Fruit fly (Drosophila melanogaster) whole organism, embryonic: ENCODE measurements around the gene LysRS.

ENCODE experiments used
- Antp ChIP-seq: fragments of 200-800 bp; sonication (Bioruptor generic); optimal IDR thresholded peaks from 3 replicates; lab custom pipeline; 2016; ENCODE audit warnings: missing biosample characterization, missing genetic modification characterization
- Atf6 ChIP-seq: fragments of 200-800 bp; sonication (Bioruptor generic); IDR thresholded peaks from 2 replicates; pipeline ENCODE4 v1.3.6; 2022; ENCODE audit warnings: missing biosample characterization, missing genetic modification characterization
- CG10147 ChIP-seq: fragments of 200-800 bp; sonication (Bioruptor generic); optimal IDR thresholded peaks from 2 replicates; lab custom pipeline; 2019; ENCODE audit warnings: missing biosample characterization, mild to moderate bottlenecking, missing genetic modification characterization, moderate library complexity
- CG10267 ChIP-seq: fragments of 200-800 bp; sonication (Bioruptor generic); optimal IDR thresholded peaks from 2 replicates; lab custom pipeline; 2018; ENCODE audit warnings: missing biosample characterization, mild to moderate bottlenecking, missing genetic modification characterization, moderate library complexity
- CG10979 ChIP-seq: fragments of 200-800 bp; sonication (Bioruptor generic); optimal IDR thresholded peaks from 2 replicates; lab custom pipeline; 2018; ENCODE audit warnings: missing biosample characterization, mild to moderate bottlenecking, missing genetic modification characterization, moderate library complexity
- CG11398 ChIP-seq: fragments of 200-800 bp; sonication (Bioruptor generic); optimal IDR thresholded peaks from 2 replicates; lab custom pipeline; 2016; ENCODE audit warnings: missing biosample characterization, missing genetic modification characterization
- CG13287 ChIP-seq: fragments of 200-800 bp; sonication (Bioruptor generic); IDR thresholded peaks from 2 replicates; pipeline ENCODE4 v1.3.6; 2022; ENCODE audit warnings: missing biosample characterization, missing genetic modification characterization; ENCODE audit not compliant: partially characterized antibody
- CG1603 ChIP-seq: fragments of 200-800 bp; sonication (Bioruptor generic); optimal IDR thresholded peaks from 2 replicates; lab custom pipeline; 2019; ENCODE audit warnings: missing biosample characterization, mild to moderate bottlenecking, missing genetic modification characterization, moderate library complexity
- CG1647 ChIP-seq: fragments of 200-800 bp; sonication (Bioruptor generic); optimal IDR thresholded peaks from 3 replicates; lab custom pipeline; 2016; ENCODE audit warnings: missing biosample characterization, missing genetic modification characterization
- CG17385 ChIP-seq: fragments of 200-800 bp; sonication (Bioruptor generic); optimal IDR thresholded peaks from 3 replicates; lab custom pipeline; 2018; ENCODE audit warnings: missing biosample characterization, mild to moderate bottlenecking, missing genetic modification characterization
- CG34224 ChIP-seq: fragments of 200-800 bp; sonication (Bioruptor generic); IDR thresholded peaks from 3 replicates; pipeline ENCODE4 v1.3.6; 2022; ENCODE audit warnings: missing biosample characterization, missing genetic modification characterization; ENCODE audit not compliant: partially characterized antibody
- CG6272 ChIP-seq: fragments of 200-800 bp; sonication (Bioruptor generic); IDR thresholded peaks from 2 replicates; pipeline ENCODE4 v1.3.6; 2022; ENCODE audit warnings: missing biosample characterization, missing genetic modification characterization
- CG6813 ChIP-seq: fragments of 200-800 bp; sonication (Bioruptor generic); optimal IDR thresholded peaks from 2 replicates; lab custom pipeline; 2017; ENCODE audit warnings: missing biosample characterization, missing genetic modification characterization, mild to moderate bottlenecking, moderate library complexity, missing genetic modification reagents
- CG7357 ChIP-seq: fragments of 200-800 bp; sonication (Bioruptor generic); IDR thresholded peaks from 3 replicates; pipeline ENCODE4 v1.3.6; 2022; ENCODE audit warnings: missing biosample characterization, missing genetic modification characterization
- CG7963 ChIP-seq: fragments of 200-800 bp; sonication (Bioruptor generic); IDR thresholded peaks from 3 replicates; pipeline ENCODE4 v1.3.6; 2022; ENCODE audit warnings: missing biosample characterization, missing genetic modification characterization; ENCODE audit not compliant: partially characterized antibody
- CG9876 ChIP-seq: fragments of 200-800 bp; sonication (Bioruptor generic); optimal IDR thresholded peaks from 2 replicates; lab custom pipeline; 2016; ENCODE audit warnings: missing biosample characterization, missing genetic modification characterization
- D ChIP-seq, 2 experiments: fragments of 200-800 bp in 1 of 2; fragments of >200 bp in 1 of 2; sonication (Bioruptor generic) in 1 of 2; optimal IDR thresholded peaks; 2 replicates in 1 of 2; 3 replicates in 1 of 2; lab custom pipeline; 2017; ENCODE audit warnings: mild to moderate bottlenecking in 1 of 2, missing biosample characterization in 1 of 2, missing genetic modification characterization in 1 of 2, missing genetic modification reagents in 1 of 2
- Deaf1 ChIP-seq: fragments of 200-800 bp; optimal IDR thresholded peaks from 3 replicates; lab custom pipeline; 2019; ENCODE audit warnings: missing biosample characterization, mild to moderate bottlenecking, missing genetic modification characterization, moderate library complexity
- Dek ChIP-seq: fragments of 200-800 bp; sonication (Bioruptor generic); optimal IDR thresholded peaks from 3 replicates; lab custom pipeline; 2019; ENCODE audit warnings: missing biosample characterization, mild to moderate bottlenecking, missing genetic modification characterization, moderate library complexity
- Drgx ChIP-seq: fragments of 200-800 bp; sonication (Bioruptor generic); IDR thresholded peaks from 2 replicates; pipeline ENCODE4 v1.3.6; 2022; ENCODE audit warnings: missing biosample characterization, missing genetic modification characterization
- GATAe ChIP-seq: fragments of 200-800 bp; sonication (Bioruptor generic); conservative IDR thresholded peaks from 2 replicates; pipeline ENCODE4 v1.3.6; 2022; ENCODE audit warnings: missing biosample characterization, missing genetic modification characterization
- H15 ChIP-seq: fragments of 200-800 bp; sonication (Bioruptor generic); IDR thresholded peaks from 3 replicates; pipeline ENCODE4 v1.3.6; 2022; ENCODE audit warnings: missing biosample characterization, missing genetic modification characterization
- H2.0 ChIP-seq: fragments of 200-800 bp; sonication (Bioruptor generic); IDR thresholded peaks from 2 replicates; pipeline ENCODE4 v1.3.6; 2022; ENCODE audit warnings: missing biosample characterization, missing genetic modification characterization
- HLH54F ChIP-seq: fragments of 200-800 bp; sonication (Bioruptor generic); optimal IDR thresholded peaks from 3 replicates; lab custom pipeline; 2016; ENCODE audit warnings: missing biosample characterization, missing genetic modification characterization
- NK7.1 ChIP-seq: fragments of 200-800 bp; sonication (Bioruptor generic); optimal IDR thresholded peaks from 3 replicates; lab custom pipeline; 2016; ENCODE audit warnings: missing biosample characterization, missing genetic modification characterization
- Nf-YB ChIP-seq: fragments of 200-800 bp; sonication (Bioruptor generic); optimal IDR thresholded peaks from 3 replicates; lab custom pipeline; 2019; ENCODE audit warnings: missing biosample characterization, mild to moderate bottlenecking, missing genetic modification characterization, moderate library complexity
- aop ChIP-seq: fragments of 200-800 bp; sonication (Bioruptor generic); IDR thresholded peaks from 2 replicates; pipeline ENCODE4 v1.3.6; 2022; ENCODE audit warnings: missing biosample characterization, missing genetic modification characterization
- ara ChIP-seq: fragments of 200-800 bp; sonication (Bioruptor generic); IDR thresholded peaks from 2 replicates; pipeline ENCODE4 v1.3.6; 2022; ENCODE audit warnings: missing biosample characterization, missing genetic modification characterization
- bab2 ChIP-seq: fragments of 200-800 bp; sonication (Bioruptor generic); optimal IDR thresholded peaks from 2 replicates; lab custom pipeline; 2016; ENCODE audit warnings: missing biosample characterization, missing genetic modification characterization
- chm ChIP-seq: fragments of 200-800 bp; sonication (Bioruptor generic); IDR thresholded peaks from 2 replicates; pipeline ENCODE4 v1.3.6; 2022; ENCODE audit warnings: missing biosample characterization, missing genetic modification characterization
- ewg ChIP-seq: fragments of 200-800 bp; sonication (Bioruptor generic); optimal IDR thresholded peaks from 3 replicates; lab custom pipeline; 2017; ENCODE audit warnings: mild to moderate bottlenecking, missing biosample characterization, missing genetic modification reagents, missing genetic modification characterization
- fd96Cb ChIP-seq: fragments of 200-800 bp; sonication (Bioruptor generic); optimal IDR thresholded peaks from 2 replicates; lab custom pipeline; 2018; ENCODE audit warnings: missing biosample characterization, mild to moderate bottlenecking, missing genetic modification characterization, moderate library complexity
- gro ChIP-seq: fragments of 200-800 bp; sonication (Bioruptor generic); optimal IDR thresholded peaks from 2 replicates; lab custom pipeline; 2016; ENCODE audit warnings: missing biosample characterization, missing genetic modification characterization
- lola ChIP-seq, 3 experiments: fragments of >200 bp in 2 of 3; fragments of 200-800 bp in 1 of 3; sonication (Bioruptor generic) in 1 of 3; optimal IDR thresholded peaks; 2 replicates each; lab custom pipeline; 2017 to 2019; ENCODE audit warnings: missing biosample characterization in 3 of 3, missing genetic modification characterization in 3 of 3, mild to moderate bottlenecking in 1 of 3, moderate library complexity in 1 of 3
- lov ChIP-seq, 2 experiments: fragments of 200-800 bp in 1 of 2; fragments of >200 bp in 1 of 2; sonication (Bioruptor generic) in 1 of 2; IDR thresholded peaks in 1 of 2; optimal IDR thresholded peaks in 1 of 2; 2 replicates in 1 of 2; 3 replicates in 1 of 2; pipeline versions ENCODE4 v1.3.6 to Lab custom; 2017 to 2022; ENCODE audit warnings: missing biosample characterization in 1 of 2, missing genetic modification characterization in 1 of 2
- nerfin-1 ChIP-seq: fragments of 200-800 bp; sonication (Bioruptor generic); optimal IDR thresholded peaks from 3 replicates; lab custom pipeline; 2019; ENCODE audit warnings: missing biosample characterization, mild to moderate bottlenecking, missing genetic modification characterization, moderate library complexity
- org-1 ChIP-seq: fragments of 200-800 bp; sonication (Bioruptor generic); optimal IDR thresholded peaks from 2 replicates; lab custom pipeline; 2017; ENCODE audit warnings: missing biosample characterization, missing genetic modification characterization
- otp ChIP-seq: fragments of 200-800 bp; sonication (Bioruptor generic); IDR thresholded peaks from 3 replicates; pipeline ENCODE4, ENCODE4 v1.3.6; 2022; ENCODE audit warnings: missing biosample characterization, missing genetic modification characterization
- pan ChIP-seq, 4 experiments: fragments of >200 bp in 3 of 4; fragments of 200-800 bp in 1 of 4; sonication (Bioruptor generic) in 1 of 4; optimal IDR thresholded peaks in 3 of 4; IDR thresholded peaks in 1 of 4; 2 replicates each; pipeline versions ENCODE4 v1.3.6 to Lab custom; 2017 to 2022; ENCODE audit warnings: missing biosample characterization in 2 of 4, missing genetic modification characterization in 2 of 4, mixed read lengths in 1 of 4
- repo ChIP-seq: fragments of 200-800 bp; sonication (Bioruptor generic); optimal IDR thresholded peaks from 2 replicates; lab custom pipeline; 2016; ENCODE audit warnings: missing biosample characterization, missing genetic modification characterization
- schlank ChIP-seq: fragments of 200-800 bp; sonication (Bioruptor generic); optimal IDR thresholded peaks from 2 replicates; lab custom pipeline; 2018; ENCODE audit warnings: missing biosample characterization, mild to moderate bottlenecking, missing genetic modification characterization
- sd ChIP-seq: fragments of 200-800 bp; sonication (Bioruptor generic); optimal IDR thresholded peaks from 3 replicates; lab custom pipeline; 2018; ENCODE audit warnings: missing biosample characterization, mild to moderate bottlenecking, missing genetic modification characterization, moderate library complexity
- ssp ChIP-seq: fragments of 200-800 bp; sonication (Bioruptor generic); IDR thresholded peaks from 2 replicates; pipeline ENCODE4 v1.3.6; 2022; ENCODE audit warnings: missing biosample characterization, missing genetic modification characterization
- stc ChIP-seq: fragments of 200-800 bp; sonication (Bioruptor generic); IDR thresholded peaks from 2 replicates; pipeline ENCODE4 v1.3.6; 2022; ENCODE audit warnings: missing biosample characterization, missing genetic modification characterization
- tna ChIP-seq: fragments of 200-800 bp; sonication (Bioruptor generic); IDR thresholded peaks from 2 replicates; pipeline ENCODE4 v1.3.6; 2022; ENCODE audit warnings: missing biosample characterization, missing genetic modification characterization; ENCODE audit not compliant: partially characterized antibody
- wek ChIP-seq: fragments of 200-800 bp; sonication (Bioruptor generic); optimal IDR thresholded peaks from 3 replicates; lab custom pipeline; 2018; ENCODE audit warnings: missing biosample characterization, mild to moderate bottlenecking, missing genetic modification characterization, moderate library complexity
- zf30C ChIP-seq: fragments of 200-800 bp; sonication (Bioruptor generic); optimal IDR thresholded peaks from 3 replicates; lab custom pipeline; 2018; ENCODE audit warnings: missing biosample characterization, mild to moderate bottlenecking, missing genetic modification characterization

LysRS gene

DNA sequence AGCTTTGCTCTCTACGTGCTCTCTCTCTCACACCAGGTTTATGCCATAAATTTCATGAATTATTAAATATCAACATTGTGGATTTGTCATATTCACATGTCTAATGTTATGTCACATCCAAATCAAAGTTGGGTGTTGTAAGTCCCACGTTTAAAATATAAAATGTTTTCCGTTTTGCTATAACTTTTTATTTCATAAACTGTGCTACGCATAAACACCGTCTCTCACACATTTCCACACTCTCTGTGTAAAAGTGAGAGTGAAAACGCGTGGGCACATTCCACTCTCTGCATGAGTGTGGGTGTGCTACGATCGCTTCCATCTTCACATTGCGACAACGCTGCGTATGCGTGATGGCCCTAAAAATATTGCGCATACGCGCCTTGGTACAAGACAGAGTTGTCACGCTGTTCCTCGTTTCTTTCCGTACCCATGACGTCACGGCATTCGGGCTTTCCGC lies 32.0 kb upstream of the LysRS start (continued):
- TF ChIP-seq CG6813 (GFP tag; lab: Kevin White, UChicago) (peak; percentile 98), gro (GFP tag; lab: Kevin White, UChicago) (peak; percentile 98), CG17385 (peak; percentile 96), D (optimal IDR thresholded peaks at IDR 0.05; lab: Kevin White, UChicago) (no peak), D (GFP tag; optimal IDR thresholded peaks at IDR 0.05; lab: Kevin White, UChicago) (peak; percentile 92), schlank (peak; percentile 98), chm (GFP tag; lab: Robert Waterston, UW) (peak; percentile 97), CG1603 (peak; percentile 96), NK7.1 (peak; percentile 92), CG9876 (peak; percentile 86), CG7963 (GFP tag; lab: Robert Waterston, UW) (no peak), CG6272 (GFP tag; lab: Robert Waterston, UW) (peak; percentile 74), pan (optimal IDR thresholded peaks at IDR 0.05; lab: Kevin White, UChicago) (no peak), pan (GFP tag; optimal IDR thresholded peaks at IDR 0.05 in 1 of 2, IDR thresholded peaks at IDR 0.05 in 1 of 2) (peak in 1 of 2 experiments; percentile 96), Atf6 (GFP tag; lab: Robert Waterston, UW) (peak; percentile 98), repo (GFP tag; lab: Kevin White, UChicago) (peak; percentile 96), ewg (peak; percentile 86), Antp (GFP tag; lab: Kevin White, UChicago) (peak; percentile 90), CG13287 (GFP tag; lab: Robert Waterston, UW) (peak; percentile 26; the same call in 1 of the 2 replicates), lov (optimal IDR thresholded peaks at IDR 0.05; lab: Kevin White, UChicago) (no peak), lov (GFP tag; IDR thresholded peaks at IDR 0.05; lab: Robert Waterston, UW) (peak; percentile 76; the same call in 2 of the 3 replicates), H15 (peak; percentile 90), H2.0 (GFP tag; lab: Robert Waterston, UW) (peak; percentile 91), HLH54F (peak; percentile 94), Nf-YB (GFP tag; lab: Kevin White, UChicago) (peak; percentile 86), CG34224 (GFP tag; lab: Robert Waterston, UW) (peak; percentile 19; the same call in 1 of the 3 replicates), otp (GFP tag; lab: Robert Waterston, UW) (peak; percentile 92), Drgx (peak; percentile 96), zf30C (peak; percentile 20), stc (GFP tag; lab: Robert Waterston, UW) (peak; percentile 96), Deaf1 (tag; lab: Kevin White, UChicago) (peak; percentile 85), lola (GFP tag; optimal IDR thresholded peaks at IDR 0.05; lab: Kevin White, UChicago) (peak in 1 of 3 experiments; percentile 74), CG7357 (GFP tag; lab: Robert Waterston, UW) (peak; percentile 82), CG11398 (peak; percentile 92), bab2 (GFP tag; lab: Kevin White, UChicago) (peak; percentile 93), GATAe (GFP tag; lab: Robert Waterston, UW) (peak; percentile 66; the same call in 1 of the 2 replicates), CG10979 (peak; percentile 95), fd96Cb (tag; lab: Kevin White, UChicago) (peak; percentile 93), tna (no peak), CG1647 (peak; percentile 95), nerfin-1 (tag; lab: Kevin White, UChicago) (peak; percentile 96), ssp (peak; percentile 67), ara (peak; percentile 89), Dek (tag; lab: Kevin White, UChicago) (peak; percentile 98), sd (tag; lab: Kevin White, UChicago) (peak; percentile 92), CG10147 (GFP tag; lab: Kevin White, UChicago) (peak; percentile 99), wek (peak; percentile 93), CG10267 (peak; percentile 94), aop (GFP tag; lab: Robert Waterston, UW) (peak; percentile 86), org-1 (GFP tag; lab: Kevin White, UChicago) (peak; percentile 96)
